Worm (Caenorhabditis elegans) whole organism, young adult: ENCODE results near the gene tbx-41.

Experiments
- B0035.1 ChIP-seq: sonication (generic microtip); optimal IDR thresholded peaks from 2 replicates; lab custom pipeline; 2016; ENCODE audit warnings: missing genetic modification characterization, mild to moderate bottlenecking, missing compliant biosample characterization, missing genotype, missing genetic modification reagents
- B0261.1 ChIP-seq: sonication (generic microtip); optimal IDR thresholded peaks from 2 replicates; lab custom pipeline; 2016; ENCODE audit warnings: mild to moderate bottlenecking, missing genetic modification characterization, moderate library complexity, missing compliant biosample characterization
- C06A6.2 ChIP-seq: fragments of 200-800 bp; sonication (Bioruptor generic); conservative IDR thresholded peaks from 2 replicates; pipeline ENCODE4 v1.3.6; 2022; ENCODE audit warnings: missing genetic modification characterization, missing compliant biosample characterization
- D2030.7 ChIP-seq: fragments of 200-800 bp; sonication (Bioruptor generic); IDR thresholded peaks from 2 replicates; pipeline ENCODE4 v1.3.6; 2022; ENCODE audit warnings: missing genetic modification reagents, missing genetic modification characterization, missing compliant biosample characterization
- F22D6.2 ChIP-seq: sonication (generic microtip); optimal IDR thresholded peaks from 2 replicates; lab custom pipeline; 2016; ENCODE audit warnings: mild to moderate bottlenecking, missing genetic modification characterization, missing compliant biosample characterization
- F23B12.7 ChIP-seq: sonication (generic microtip); optimal IDR thresholded peaks from 2 replicates; lab custom pipeline; 2017; ENCODE audit warnings: missing genetic modification characterization, mild to moderate bottlenecking, missing compliant biosample characterization, antibody characterized with exemption, moderate library complexity; ENCODE audit not compliant: insufficient read depth
- F37B4.10 ChIP-seq: fragments of 200-800 bp; sonication (Bioruptor generic); IDR thresholded peaks from 2 replicates; pipeline ENCODE4 v1.3.6; 2022; ENCODE audit warnings: missing genetic modification characterization, missing compliant biosample characterization
- F39B2.1 ChIP-seq: fragments of 200-800 bp; sonication (Bioruptor generic); IDR thresholded peaks from 2 replicates; pipeline ENCODE4 v1.3.6; 2022; ENCODE audit warnings: missing genetic modification reagents, missing genetic modification characterization, missing compliant biosample characterization
- F52B5.7 ChIP-seq: sonication (generic microtip); optimal IDR thresholded peaks from 2 replicates; lab custom pipeline; 2016; ENCODE audit warnings: mild to moderate bottlenecking, missing genetic modification characterization, missing compliant biosample characterization
- Y56A3A.18 ChIP-seq: fragments of 200-800 bp; sonication (Bioruptor generic); IDR thresholded peaks from 2 replicates; pipeline ENCODE4 v1.3.6; 2022; ENCODE audit warnings: missing genetic modification reagents, missing genetic modification characterization, missing compliant biosample characterization
- Y95B8A.8 ChIP-seq: fragments of 200-800 bp; sonication (Bioruptor generic); IDR thresholded peaks from 2 replicates; pipeline ENCODE4 v1.3.6; 2022; ENCODE audit warnings: missing genetic modification reagents, missing genetic modification characterization, missing compliant biosample characterization
- ama-1 ChIP-seq, 3 experiments: fragments of 150-350 bp in 1 of 3; sonication (generic microtip) in 2 of 3; optimal IDR thresholded peaks; 2 replicates each; lab custom pipeline; 2014 to 2018; ENCODE audit warnings: missing biosample characterization in 2 of 3, missing genetic modification characterization in 2 of 3, missing genetic modification reagents in 2 of 3
- athp-1 ChIP-seq: sonication (generic microtip); optimal IDR thresholded peaks from 2 replicates; lab custom pipeline; 2017; ENCODE audit warnings: mild to moderate bottlenecking, missing genetic modification characterization, missing compliant biosample characterization
- attf-3 ChIP-seq: fragments of 200-800 bp; sonication (Bioruptor generic); conservative IDR thresholded peaks from 2 replicates; pipeline ENCODE4 v1.3.6; 2022; ENCODE audit warnings: missing genetic modification reagents, missing genetic modification characterization, missing compliant biosample characterization
- attf-6 ChIP-seq: fragments of 200-800 bp; sonication (Bioruptor generic); IDR thresholded peaks from 2 replicates; pipeline ENCODE4 v1.3.6; 2022; ENCODE audit warnings: missing genetic modification reagents, missing genetic modification characterization, missing compliant biosample characterization
- bed-1 ChIP-seq: fragments of 200-800 bp; sonication (Bioruptor generic); IDR thresholded peaks from 2 replicates; pipeline ENCODE4 v1.3.6; 2022; ENCODE audit warnings: missing genetic modification reagents, missing genetic modification characterization, missing compliant biosample characterization
- cebp-2 ChIP-seq: fragments of 200-800 bp; sonication (Bioruptor generic); IDR thresholded peaks from 2 replicates; pipeline ENCODE4 v1.3.6; 2022; ENCODE audit warnings: missing genetic modification characterization, missing compliant biosample characterization
- ceh-100 ChIP-seq: fragments of 200-800 bp; sonication (Bioruptor generic); IDR thresholded peaks from 2 replicates; pipeline ENCODE4 v1.3.6; 2022; ENCODE audit warnings: missing genetic modification reagents, missing genetic modification characterization, missing compliant biosample characterization
- ceh-27 ChIP-seq: fragments of 200-800 bp; sonication (Bioruptor generic); optimal IDR thresholded peaks from 2 replicates; lab custom pipeline; 2018; ENCODE audit warnings: mild to moderate bottlenecking, missing genetic modification characterization, moderate library complexity, missing compliant biosample characterization
- ceh-58 ChIP-seq: fragments of 200-800 bp; sonication (Bioruptor generic); IDR thresholded peaks from 2 replicates; pipeline ENCODE4 v1.3.6; 2022; ENCODE audit warnings: missing genetic modification characterization, missing compliant biosample characterization
- ceh-79 ChIP-seq: sonication (generic microtip); optimal IDR thresholded peaks from 2 replicates; lab custom pipeline; 2017; ENCODE audit warnings: mild to moderate bottlenecking, missing genetic modification characterization, missing compliant biosample characterization
- chd-7 ChIP-seq: sonication (generic microtip); optimal IDR thresholded peaks from 2 replicates; lab custom pipeline; 2016; ENCODE audit warnings: mild to moderate bottlenecking, missing genetic modification characterization, moderate library complexity, missing compliant biosample characterization
- dox-1 ChIP-seq: fragments of 200-800 bp; sonication (Bioruptor generic); IDR thresholded peaks from 2 replicates; pipeline ENCODE4 v1.3.6; 2022; ENCODE audit warnings: missing genetic modification reagents, missing genetic modification characterization, missing compliant biosample characterization
- egl-18 ChIP-seq: fragments of 200-800 bp; sonication (Bioruptor generic); IDR thresholded peaks from 2 replicates; pipeline ENCODE4 v1.3.6; 2022; ENCODE audit warnings: missing genetic modification reagents, missing genetic modification characterization, missing compliant biosample characterization
- egrh-3 ChIP-seq: fragments of 200-800 bp; sonication (Bioruptor generic); IDR thresholded peaks from 2 replicates; pipeline ENCODE4 v1.3.6; 2022; ENCODE audit warnings: missing genetic modification reagents, missing genetic modification characterization, missing compliant biosample characterization
- ets-4 ChIP-seq: fragments of 200-800 bp; sonication (Bioruptor generic); optimal IDR thresholded peaks from 2 replicates; lab custom pipeline; 2018; ENCODE audit warnings: mild to moderate bottlenecking, missing genetic modification characterization, missing compliant biosample characterization
- hmg-1.2 ChIP-seq: fragments of 200-800 bp; sonication (Bioruptor generic); IDR thresholded peaks from 2 replicates; pipeline ENCODE4 v1.3.6; 2022; ENCODE audit warnings: missing genetic modification reagents, missing genetic modification characterization, missing compliant biosample characterization
- lag-1 ChIP-seq: fragments of 200-800 bp; sonication (Bioruptor generic); IDR thresholded peaks from 2 replicates; pipeline ENCODE4 v1.3.6; 2022; ENCODE audit warnings: missing genetic modification reagents, missing genetic modification characterization, missing compliant biosample characterization
- let-526 ChIP-seq: fragments of 200-800 bp; sonication (Bioruptor generic); IDR thresholded peaks from 2 replicates; pipeline ENCODE4 v1.3.6; 2022; ENCODE audit warnings: missing genetic modification reagents, missing genetic modification characterization, missing compliant biosample characterization
- let-607 ChIP-seq, 2 experiments: fragments of 200-800 bp in 1 of 2; sonication (Bioruptor generic) in 1 of 2; sonication (generic microtip) in 1 of 2; optimal IDR thresholded peaks; 2 replicates each; lab custom pipeline; 2016 to 2018; ENCODE audit warnings: mild to moderate bottlenecking in 2 of 2, missing compliant biosample characterization in 2 of 2, missing genetic modification characterization in 2 of 2, moderate library complexity in 2 of 2, missing genotype in 1 of 2
- lin-26 ChIP-seq: fragments of 200-800 bp; sonication (Bioruptor generic); IDR thresholded peaks from 2 replicates; pipeline ENCODE4 v1.3.6; 2022; ENCODE audit warnings: missing genetic modification reagents, missing genetic modification characterization, missing compliant biosample characterization
- lir-1 ChIP-seq: fragments of 200-800 bp; sonication (Bioruptor generic); conservative IDR thresholded peaks from 2 replicates; pipeline ENCODE4 v1.3.6; 2022; ENCODE audit warnings: missing genetic modification reagents, missing genetic modification characterization, missing compliant biosample characterization
- lsy-27 ChIP-seq: sonication (generic microtip); optimal IDR thresholded peaks from 2 replicates; lab custom pipeline; 2017; ENCODE audit warnings: missing genetic modification characterization, mild to moderate bottlenecking, missing compliant biosample characterization, antibody characterized with exemption, missing genotype, borderline replicate concordance; ENCODE audit not compliant: insufficient read depth
- mes-4 ChIP-seq: sonication (generic microtip); optimal IDR thresholded peaks from 2 replicates; lab custom pipeline; 2016; ENCODE audit warnings: missing genotype, missing genetic modification characterization, missing compliant biosample characterization
- nfyb-1 ChIP-seq: fragments of 200-800 bp; sonication (Bioruptor generic); IDR thresholded peaks from 2 replicates; pipeline ENCODE4 v1.3.6; 2022; ENCODE audit warnings: missing genetic modification reagents, missing genetic modification characterization, missing compliant biosample characterization
- nhr-90 ChIP-seq: sonication (generic microtip); optimal IDR thresholded peaks from 2 replicates; lab custom pipeline; 2016; ENCODE audit warnings: missing genotype, mild to moderate bottlenecking, missing genetic modification characterization, missing compliant biosample characterization
- repo-1 ChIP-seq: sonication (generic microtip); optimal IDR thresholded peaks from 2 replicates; lab custom pipeline; 2017; ENCODE audit warnings: mild to moderate bottlenecking, missing genetic modification characterization, missing compliant biosample characterization
- sdz-38 ChIP-seq: sonication (generic microtip); optimal IDR thresholded peaks from 2 replicates; lab custom pipeline; 2016; ENCODE audit warnings: missing genotype, missing genetic modification characterization, missing compliant biosample characterization
- snpc-1.3 ChIP-seq: sonication (generic microtip); optimal IDR thresholded peaks from 2 replicates; lab custom pipeline; 2017; ENCODE audit warnings: missing genetic modification characterization, mild to moderate bottlenecking, missing compliant biosample characterization, antibody characterized with exemption, moderate library complexity, missing genotype, missing genetic modification reagents; ENCODE audit not compliant: insufficient read depth
- snpc-4 ChIP-seq, 5 experiments: fragments of 150-350 bp in 1 of 5; sonication (generic microtip) in 4 of 5; optimal IDR thresholded peaks; 2 replicates each; lab custom pipeline; 2014 to 2018; ENCODE audit warnings: missing genetic modification characterization in 5 of 5, missing biosample characterization in 3 of 5, antibody characterized with exemption in 2 of 5, mild to moderate bottlenecking in 2 of 5, missing compliant biosample characterization in 2 of 5, missing genotype in 2 of 5, moderate library complexity in 2 of 5, missing genetic modification reagents in 1 of 5
- somi-1 ChIP-seq: fragments of 200-800 bp; sonication (Bioruptor generic); optimal IDR thresholded peaks from 2 replicates; lab custom pipeline; 2018; ENCODE audit warnings: mild to moderate bottlenecking, missing genetic modification characterization, missing compliant biosample characterization
- sptf-2 ChIP-seq: fragments of 200-800 bp; sonication (Bioruptor generic); optimal IDR thresholded peaks from 2 replicates; lab custom pipeline; 2018; ENCODE audit warnings: mild to moderate bottlenecking, missing genetic modification characterization, missing compliant biosample characterization
- unc-130 ChIP-seq: sonication (generic microtip); optimal IDR thresholded peaks from 2 replicates; lab custom pipeline; 2016; ENCODE audit warnings: missing genetic modification reagents, missing genetic modification characterization, missing compliant biosample characterization
- ztf-18 ChIP-seq: sonication (generic microtip); optimal IDR thresholded peaks from 2 replicates; lab custom pipeline; 2016; ENCODE audit warnings: missing genotype, mild to moderate bottlenecking, missing genetic modification characterization, missing compliant biosample characterization
- ztf-26 ChIP-seq: sonication (generic microtip); optimal IDR thresholded peaks from 2 replicates; lab custom pipeline; 2017; ENCODE audit warnings: missing genetic modification characterization, missing compliant biosample characterization
- ztf-28 ChIP-seq: fragments of 200-800 bp; sonication (Bioruptor generic); IDR thresholded peaks from 2 replicates; pipeline ENCODE4 v1.3.6; 2022; ENCODE audit warnings: missing genetic modification reagents, missing genetic modification characterization, missing compliant biosample characterization
- ztf-3 ChIP-seq: fragments of 200-800 bp; sonication (Bioruptor generic); optimal IDR thresholded peaks from 2 replicates; lab custom pipeline; 2018; ENCODE audit warnings: mild to moderate bottlenecking, missing genetic modification characterization, missing compliant biosample characterization

tbx-41 gene

ce11 chrX:1837703-1838102, 27.3 kb upstream of the tbx-41 start (continued):
- peak; percentile 68 for TF ChIP-seq ceh-79
- TF ChIP-seq F23B12.7 (tag; lab: Kevin White, UChicago), result peak; percentile 54
- no peak for TF ChIP-seq lag-1 (GFP tag; lab: Robert Waterston, UW)
- no peak for TF ChIP-seq attf-6 (GFP tag; lab: Robert Waterston, UW)
- peak; percentile 89 for TF ChIP-seq snpc-1.3 (tag; lab: Kevin White, UChicago)
- TF ChIP-seq F22D6.2, result peak; percentile 23
- no peak for TF ChIP-seq bed-1 (GFP tag; lab: Robert Waterston, UW)
- no peak for TF ChIP-seq ztf-3 (GFP tag; lab: Kevin White, UChicago)
- peak; percentile 67 for TF ChIP-seq D2030.7
- 0 out of 2 replicates have a peak, but pooled peaks have one; percentile 30 for TF ChIP-seq let-526 (GFP tag; lab: Robert Waterston, UW)
- TF ChIP-seq hmg-1.2 (GFP tag; lab: Robert Waterston, UW), result peak; percentile 78
- TF ChIP-seq ets-4, result peak; percentile 37
- TF ChIP-seq sptf-2 (GFP tag; lab: Kevin White, UChicago), result peak; percentile 63
- TF ChIP-seq lir-1 (GFP tag; lab: Robert Waterston, UW), result 0 out of 2 replicates have a peak, but pooled peaks have one; percentile 33
- peak; percentile 50 for TF ChIP-seq ceh-27 (GFP tag; lab: Kevin White, UChicago)
- peak; percentile 88 for TF ChIP-seq nhr-90 (tag; lab: Kevin White, UChicago)
- no peak for TF ChIP-seq F37B4.10
- no peak for TF ChIP-seq F39B2.1 (GFP tag; lab: Robert Waterston, UW)
- peak; percentile 69 for TF ChIP-seq chd-7
- no peak for TF ChIP-seq egl-18
- peak; percentile 45 for TF ChIP-seq unc-130 (GFP tag; lab: Kevin White, UChicago)
- TF ChIP-seq ztf-28 (GFP tag; lab: Robert Waterston, UW), result 0 out of 2 replicates have a peak, but pooled peaks have one; percentile 64
- TF ChIP-seq athp-1 (tag; lab: Kevin White, UChicago), result peak; percentile 44
- TF ChIP-seq snpc-4 (GFP tag; optimal IDR thresholded peaks at IDR 0.05; lab: Kevin White, UChicago), result peak; percentile 56
- peak in 3 of 4 experiments; percentile 63 to 71 (median 70) for TF ChIP-seq snpc-4 (tag; optimal IDR thresholded peaks at IDR 0.05; lab: Kevin White, UChicago)
- TF ChIP-seq ztf-26 (tag; lab: Kevin White, UChicago), result peak; percentile 64
- TF ChIP-seq ceh-58 (GFP tag; lab: Robert Waterston, UW), result no peak
- TF ChIP-seq somi-1 (GFP tag; lab: Kevin White, UChicago), result peak; percentile 50
- no peak; the same call in 1 of the 2 replicates for TF ChIP-seq ceh-100 (GFP tag; lab: Robert Waterston, UW)
- peak; percentile 70; the same call in 1 of the 2 replicates for TF ChIP-seq nfyb-1 (GFP tag; lab: Robert Waterston, UW)
- TF ChIP-seq sdz-38 (tag; lab: Kevin White, UChicago), result no peak
- no peak for TF ChIP-seq C06A6.2 (GFP tag; lab: Robert Waterston, UW)
- TF ChIP-seq lsy-27, result no peak
- 0 out of 2 replicates have a peak, but pooled peaks have one; percentile 23 for TF ChIP-seq cebp-2
- TF ChIP-seq egrh-3, result peak; percentile 59
- TF ChIP-seq Y95B8A.8, result peak; percentile 60; the same call in 1 of the 2 replicates
- no peak for TF ChIP-seq ama-1 (optimal IDR thresholded peaks at IDR 0.05; lab: Kevin White, UChicago)
- peak; percentile 0 to 86 for TF ChIP-seq ama-1 (GFP tag; optimal IDR thresholded peaks at IDR 0.05; lab: Kevin White, UChicago)
- TF ChIP-seq F52B5.7 (tag; lab: Kevin White, UChicago), result peak; percentile 71
- TF ChIP-seq B0035.1 (tag; lab: Kevin White, UChicago), result peak; percentile 56
- no peak for TF ChIP-seq attf-3 (GFP tag; lab: Robert Waterston, UW)
- peak; percentile 61 for TF ChIP-seq ztf-18 (tag; lab: Kevin White, UChicago)
- peak; percentile 73 for TF ChIP-seq dox-1
- TF ChIP-seq Y56A3A.18 (GFP tag; lab: Robert Waterston, UW), result peak; percentile 76
- peak; percentile 35 for TF ChIP-seq repo-1
- TF ChIP-seq B0261.1 (tag; lab: Kevin White, UChicago), result peak; percentile 96
- TF ChIP-seq let-607 (tag; optimal IDR thresholded peaks at IDR 0.05; lab: Kevin White, UChicago), result peak; percentile 37 to 53
- TF ChIP-seq mes-4 (tag; lab: Kevin White, UChicago), result peak; percentile 43
- TF ChIP-seq lin-26 (GFP tag; lab: Robert Waterston, UW), result peak; percentile 84
